Worm (Caenorhabditis elegans) whole organism, L2 larva: ENCODE measurements around the gene smg-7.

Experiments used
- C34F6.9 ChIP-seq: fragments of 150-350 bp; optimal IDR thresholded peaks from 2 replicates; lab custom pipeline; 2014; ENCODE audit warnings: missing biosample characterization, missing genetic modification characterization
- F13H6.1 ChIP-seq: sonication (generic microtip); optimal IDR thresholded peaks from 2 replicates; lab custom pipeline; 2016; ENCODE audit warnings: missing genetic modification characterization, missing compliant biosample characterization
- R02D3.7 ChIP-seq: fragments of 150-350 bp; optimal IDR thresholded peaks from 2 replicates; lab custom pipeline; 2014; ENCODE audit warnings: missing biosample characterization, missing genetic modification characterization
- alr-1 ChIP-seq: fragments of 150-350 bp; optimal IDR thresholded peaks from 2 replicates; lab custom pipeline; 2014; ENCODE audit warnings: missing biosample characterization, missing genetic modification characterization
- aly-2 ChIP-seq: fragments of 150-350 bp; optimal IDR thresholded peaks from 2 replicates; lab custom pipeline; 2014; ENCODE audit warnings: missing biosample characterization, missing genetic modification characterization
- blmp-1 ChIP-seq: sonication (generic microtip); optimal IDR thresholded peaks from 2 replicates; lab custom pipeline; 2017; ENCODE audit warnings: missing genetic modification characterization, mild to moderate bottlenecking, missing compliant biosample characterization, antibody characterized with exemption, moderate library complexity; ENCODE audit not compliant: insufficient read depth
- crh-2 ChIP-seq: sonication (generic microtip); optimal IDR thresholded peaks from 2 replicates; lab custom pipeline; 2017; ENCODE audit warnings: missing biosample characterization, missing genetic modification characterization
- dmd-4 ChIP-seq: sonication (generic microtip); optimal IDR thresholded peaks from 2 replicates; lab custom pipeline; 2017; ENCODE audit warnings: missing biosample characterization, missing genetic modification characterization
- egl-27 ChIP-seq: sonication (generic microtip); optimal IDR thresholded peaks from 3 replicates; lab custom pipeline; 2017; ENCODE audit warnings: missing biosample characterization, missing genetic modification reagents, missing genetic modification characterization
- elt-1 ChIP-seq: fragments of 150-350 bp; optimal IDR thresholded peaks from 2 replicates; lab custom pipeline; 2014; ENCODE audit warnings: missing biosample characterization, missing genetic modification characterization
- elt-3 ChIP-seq: sonication (generic microtip); optimal IDR thresholded peaks from 2 replicates; lab custom pipeline; 2017; ENCODE audit warnings: missing biosample characterization, missing genetic modification characterization
- fos-1 ChIP-seq: fragments of 150-350 bp; optimal IDR thresholded peaks from 2 replicates; lab custom pipeline; 2014; ENCODE audit warnings: missing biosample characterization, missing genetic modification characterization
- gmeb-1 ChIP-seq: fragments of 150-350 bp; optimal IDR thresholded peaks from 2 replicates; lab custom pipeline; 2014; ENCODE audit warnings: missing biosample characterization, missing genetic modification characterization
- lsy-2 ChIP-seq, 2 experiments: fragments of 150-350 bp in 1 of 2; sonication (generic microtip) in 1 of 2; optimal IDR thresholded peaks; 2 replicates each; lab custom pipeline; 2014 to 2017; ENCODE audit warnings: missing biosample characterization in 2 of 2, missing genetic modification characterization in 2 of 2
- mdl-1 ChIP-seq, 2 experiments: fragments of 150-350 bp in 1 of 2; sonication (generic microtip) in 1 of 2; optimal IDR thresholded peaks; 2 replicates each; lab custom pipeline; 2017; ENCODE audit warnings: missing biosample characterization in 2 of 2, missing genetic modification characterization in 2 of 2
- nhr-10 ChIP-seq: sonication (generic microtip); optimal IDR thresholded peaks from 2 replicates; lab custom pipeline; 2017; ENCODE audit warnings: missing biosample characterization, missing genetic modification characterization
- nhr-11 ChIP-seq: fragments of 150-350 bp; optimal IDR thresholded peaks from 2 replicates; lab custom pipeline; 2014; ENCODE audit warnings: missing biosample characterization, missing genetic modification characterization
- nhr-12 ChIP-seq: fragments of 150-350 bp; optimal IDR thresholded peaks from 2 replicates; lab custom pipeline; 2014; ENCODE audit warnings: missing biosample characterization, missing genetic modification characterization
- nhr-129 ChIP-seq: fragments of 150-350 bp; optimal IDR thresholded peaks from 2 replicates; lab custom pipeline; 2014; ENCODE audit warnings: missing biosample characterization, missing genetic modification characterization
- nhr-23 ChIP-seq: fragments of 150-350 bp; optimal IDR thresholded peaks from 2 replicates; lab custom pipeline; 2014; ENCODE audit warnings: missing biosample characterization, missing genetic modification reagents, missing genetic modification characterization
- nhr-237 ChIP-seq: fragments of 150-350 bp; optimal IDR thresholded peaks from 2 replicates; lab custom pipeline; 2014; ENCODE audit warnings: missing biosample characterization, missing genetic modification characterization
- nhr-6 ChIP-seq: fragments of 150-350 bp; optimal IDR thresholded peaks from 2 replicates; lab custom pipeline; 2014; ENCODE audit warnings: missing biosample characterization, missing genetic modification characterization
- nhr-77 ChIP-seq: fragments of 150-350 bp; optimal IDR thresholded peaks from 2 replicates; lab custom pipeline; 2014; ENCODE audit warnings: missing biosample characterization, missing genetic modification characterization
- peb-1 ChIP-seq: fragments of 150-350 bp; optimal IDR thresholded peaks from 2 replicates; lab custom pipeline; 2014; ENCODE audit warnings: missing biosample characterization, missing genetic modification characterization
- skn-1 ChIP-seq: sonication (generic microtip); optimal IDR thresholded peaks from 2 replicates; lab custom pipeline; 2017; ENCODE audit warnings: missing biosample characterization, missing genetic modification characterization
- sma-3 ChIP-seq: sonication (generic microtip); optimal IDR thresholded peaks from 2 replicates; lab custom pipeline; 2016; ENCODE audit warnings: missing genetic modification reagents, missing genetic modification characterization, missing compliant biosample characterization
- sma-9 ChIP-seq, 2 experiments: fragments of 150-350 bp in 1 of 2; sonication (generic microtip) in 1 of 2; optimal IDR thresholded peaks; 2 replicates each; lab custom pipeline; 2014 to 2016; ENCODE audit warnings: missing genetic modification characterization in 2 of 2, mild to moderate bottlenecking in 1 of 2, missing biosample characterization in 1 of 2, missing compliant biosample characterization in 1 of 2, missing genetic modification reagents in 1 of 2, moderate library complexity in 1 of 2
- snpc-4 ChIP-seq: fragments of 150-350 bp; optimal IDR thresholded peaks from 2 replicates; lab custom pipeline; 2014; ENCODE audit warnings: missing biosample characterization, missing genetic modification characterization
- unc-39 ChIP-seq: fragments of 150-350 bp; optimal IDR thresholded peaks from 2 replicates; lab custom pipeline; 2014; ENCODE audit warnings: missing biosample characterization, missing genetic modification characterization
- unc-55 ChIP-seq: fragments of 150-350 bp; sonication (generic microtip); optimal IDR thresholded peaks from 3 replicates; lab custom pipeline; 2014; ENCODE audit warnings: missing biosample characterization, missing genetic modification reagents, missing genetic modification characterization
- unc-62 ChIP-seq: fragments of 150-350 bp; optimal IDR thresholded peaks from 2 replicates; lab custom pipeline; 2014; ENCODE audit warnings: missing biosample characterization, missing genetic modification reagents, missing genetic modification characterization
- zag-1 ChIP-seq: fragments of 150-350 bp; optimal IDR thresholded peaks from 2 replicates; lab custom pipeline; 2014; ENCODE audit warnings: missing biosample characterization, missing genetic modification characterization
- ztf-1 ChIP-seq: fragments of 200-800 bp; sonication (Bioruptor generic); conservative IDR thresholded peaks from 2 replicates; pipeline ENCODE4 v1.3.6; 2022; ENCODE audit warnings: missing genetic modification characterization, missing compliant biosample characterization
- ztf-11 ChIP-seq: sonication (generic microtip); optimal IDR thresholded peaks from 2 replicates; lab custom pipeline; 2017; ENCODE audit warnings: missing biosample characterization, missing genetic modification characterization
- ztf-4 ChIP-seq: fragments of 150-350 bp; optimal IDR thresholded peaks from 2 replicates; lab custom pipeline; 2014; ENCODE audit warnings: missing biosample characterization, missing genetic modification characterization

The smg-7 gene

ce11 chrIV:6747652-6748051, 5.4 kb upstream of the smg-7 start:
- no peak for TF ChIP-seq R02D3.7 (tag; lab: Kevin White, UChicago)
- no peak for TF ChIP-seq ztf-4 (tag; lab: Kevin White, UChicago)
- TF ChIP-seq dmd-4: no peak
- TF ChIP-seq snpc-4 (tag; lab: Kevin White, UChicago): no peak
- TF ChIP-seq fos-1 (tag; lab: Kevin White, UChicago): peak; percentile 1
- no peak for TF ChIP-seq F13H6.1 (tag; lab: Kevin White, UChicago)
- TF ChIP-seq peb-1: no peak
- peak; percentile 32 for TF ChIP-seq sma-3
- no peak for TF ChIP-seq mdl-1 (tag; optimal IDR thresholded peaks at IDR 0.05; lab: Kevin White, UChicago)
- TF ChIP-seq C34F6.9 (tag; lab: Kevin White, UChicago): peak; percentile 28
- TF ChIP-seq aly-2 (tag; lab: Kevin White, UChicago): no peak
- TF ChIP-seq nhr-129 (tag; lab: Kevin White, UChicago): peak; percentile 22
- peak; percentile 61 for TF ChIP-seq sma-9 (GFP tag; optimal IDR thresholded peaks at IDR 0.05; lab: Kevin White, UChicago)
- no peak for TF ChIP-seq sma-9 (tag; optimal IDR thresholded peaks at IDR 0.05; lab: Kevin White, UChicago)
- no peak for TF ChIP-seq unc-62 (GFP tag; lab: Kevin White, UChicago)
- TF ChIP-seq blmp-1: no peak
- TF ChIP-seq unc-39 (tag; lab: Kevin White, UChicago): no peak
- TF ChIP-seq nhr-6 (tag; lab: Kevin White, UChicago): no peak
- no peak for TF ChIP-seq elt-1 (tag; lab: Kevin White, UChicago)
- no peak for TF ChIP-seq alr-1
- peak; percentile 25 for TF ChIP-seq gmeb-1 (tag; lab: Kevin White, UChicago)
- no peak for TF ChIP-seq skn-1 (tag; lab: Kevin White, UChicago)
- TF ChIP-seq lsy-2 (tag; optimal IDR thresholded peaks at IDR 0.05; lab: Kevin White, UChicago): peak in 1 of 2 experiments; percentile 45
- no peak for TF ChIP-seq ztf-1 (GFP tag; lab: Robert Waterston, UW)
- TF ChIP-seq ztf-11 (tag; lab: Kevin White, UChicago): no peak
- TF ChIP-seq nhr-10 (tag; lab: Kevin White, UChicago): no peak
- TF ChIP-seq unc-55 (GFP tag; lab: Kevin White, UChicago): peak; percentile 48
- peak; percentile 17 for TF ChIP-seq crh-2
- TF ChIP-seq elt-3: no peak

ce11 chrIV:6747083-6747482, 4.8 kb upstream of the smg-7 start:
- TF ChIP-seq F13H6.1 (tag; lab: Kevin White, UChicago) (no peak), nhr-12 (tag; lab: Kevin White, UChicago) (no peak), nhr-77 (tag; lab: Kevin White, UChicago) (no peak)

- TF ChIP-seq F13H6.1 (tag; lab: Kevin White, UChicago) (no peak), lsy-2 (tag; optimal IDR thresholded peaks at IDR 0.05; lab: Kevin White, UChicago) (no peak), nhr-6 (tag; lab: Kevin White, UChicago) (no peak), nhr-237 (tag; lab: Kevin White, UChicago) (no peak), zag-1 (tag; lab: Kevin White, UChicago) (no peak), gmeb-1 (tag; lab: Kevin White, UChicago) (no peak), nhr-11 (no peak), nhr-77 (tag; lab: Kevin White, UChicago) (no peak), blmp-1 (no peak), nhr-23 (no peak), egl-27 (tag; lab: Kevin White, UChicago) (no peak)
Observed at ce11 chrIV:6740190-6740589, 2.1 kb downstream of the smg-7 start, which contains the start of gene Y73B6A.3. Gene Y73B6A.3, minus strand, starts transcription at chrIV:6740290.
